Fruit fly (Drosophila melanogaster) Kc167 (cell line): ENCODE results near the gene CG17777.

ENCODE experiments used
- h ChIP-seq: fragments of >200 bp; optimal IDR thresholded peaks from 3 replicates; lab custom pipeline; 2018; ENCODE audit warnings: missing external identifiers
- insv ChIP-seq: fragments of >200 bp; optimal IDR thresholded peaks from 3 replicates; lab custom pipeline; 2018; ENCODE audit warnings: missing external identifiers
- ttk ChIP-seq: sonication (Bioruptor generic); optimal IDR thresholded peaks from 2 replicates; lab custom pipeline; 2017; ENCODE audit warnings: missing external identifiers

dm6 chrX:2165394-2165793 lies 21.3 kb upstream of the CG17777 start:
- TF ChIP-seq insv (lab: Kevin White, UChicago) (no peak), h (lab: Kevin White, UChicago) (no peak), ttk (lab: Kevin White, UChicago) (no peak)
